Worm (Caenorhabditis elegans) whole organism, L4 larva: Measurements from ENCODE around the gene phdh-1.

ENCODE experiments used
- ces-1 ChIP-seq: fragments of 150-350 bp; sonication (generic microtip); optimal IDR thresholded peaks from 4 replicates; lab custom pipeline; 2014; ENCODE audit warnings: missing biosample characterization, missing genetic modification reagents, missing genetic modification characterization
- lin-13 ChIP-seq: fragments of 150-350 bp; optimal IDR thresholded peaks from 2 replicates; lab custom pipeline; 2014; ENCODE audit warnings: missing biosample characterization, missing genetic modification reagents, missing genetic modification characterization
- mep-1 ChIP-seq: fragments of 150-350 bp; sonication (generic microtip); optimal IDR thresholded peaks from 3 replicates; lab custom pipeline; 2014; ENCODE audit warnings: missing biosample characterization, missing genetic modification characterization
- nhr-25 ChIP-seq: sonication (generic microtip); optimal IDR thresholded peaks from 2 replicates; lab custom pipeline; 2017; ENCODE audit warnings: missing genetic modification characterization, mild to moderate bottlenecking, missing compliant biosample characterization, antibody characterized with exemption, moderate library complexity, borderline replicate concordance; ENCODE audit not compliant: insufficient read depth
- nhr-76 ChIP-seq: fragments of 150-350 bp; optimal IDR thresholded peaks from 2 replicates; lab custom pipeline; 2014; ENCODE audit warnings: missing biosample characterization, missing genetic modification characterization
- snpc-1.2 ChIP-seq: fragments of 200-800 bp; sonication (Bioruptor generic); IDR thresholded peaks from 2 replicates; pipeline ENCODE4 v1.3.6; 2022; ENCODE audit warnings: missing genetic modification reagents, missing genetic modification characterization, missing compliant biosample characterization
- snpc-4 ChIP-seq: fragments of 150-350 bp; optimal IDR thresholded peaks from 2 replicates; lab custom pipeline; 2014; ENCODE audit warnings: missing biosample characterization, missing genetic modification characterization
- unc-39 ChIP-seq: sonication (generic microtip); optimal IDR thresholded peaks from 2 replicates; lab custom pipeline; 2017; ENCODE audit warnings: missing biosample characterization, missing genetic modification characterization
- zag-1 ChIP-seq: fragments of 150-350 bp; optimal IDR thresholded peaks from 2 replicates; lab custom pipeline; 2014; ENCODE audit warnings: missing biosample characterization, missing genetic modification characterization

- TF ChIP-seq ces-1 (no peak), snpc-1.2 (no peak), nhr-25 (tag; lab: Kevin White, UChicago) (no peak), zag-1 (tag; lab: Kevin White, UChicago) (no peak), lin-13 (GFP tag; lab: Kevin White, UChicago) (no peak), snpc-4 (no peak), mep-1 (tag; lab: Kevin White, UChicago) (no peak), unc-39 (tag; lab: Kevin White, UChicago) (no peak), nhr-76 (no peak)
Measured at ce11 chrII:13617808-13618207, 20.5 kb downstream of the phdh-1 start, which contains the start of gene gst-12.
